Fruit fly (Drosophila melanogaster) whole organism, embryonic: Measurements from ENCODE around the gene armi.

Experiments used
- Atf-2 ChIP-seq: fragments of 200-800 bp; sonication (Bioruptor generic); optimal IDR thresholded peaks from 2 replicates; lab custom pipeline; 2016; ENCODE audit warnings: missing biosample characterization, missing genetic modification characterization
- BtbVII ChIP-seq: fragments of 200-800 bp; sonication (Bioruptor generic); optimal IDR thresholded peaks from 3 replicates; lab custom pipeline; 2017; ENCODE audit warnings: missing biosample characterization, mild to moderate bottlenecking, missing genetic modification characterization
- CG10979 ChIP-seq: fragments of 200-800 bp; sonication (Bioruptor generic); optimal IDR thresholded peaks from 2 replicates; lab custom pipeline; 2018; ENCODE audit warnings: missing biosample characterization, mild to moderate bottlenecking, missing genetic modification characterization, moderate library complexity
- CG11093 ChIP-seq: fragments of 200-800 bp; sonication (Bioruptor generic); IDR thresholded peaks from 3 replicates; pipeline ENCODE4 v1.3.6; 2022; ENCODE audit warnings: missing biosample characterization, missing genetic modification characterization
- CG11695 ChIP-seq: fragments of 200-800 bp; sonication (Bioruptor generic); IDR thresholded peaks from 3 replicates; pipeline ENCODE4 v1.3.6; 2022; ENCODE audit warnings: missing biosample characterization, missing genetic modification characterization
- CG1233 ChIP-seq: fragments of 200-800 bp; sonication (Bioruptor generic); optimal IDR thresholded peaks from 4 replicates; lab custom pipeline; 2018; ENCODE audit warnings: missing biosample characterization, mild to moderate bottlenecking, missing genetic modification characterization
- CG13624 ChIP-seq: fragments of 200-800 bp; sonication (Bioruptor generic); optimal IDR thresholded peaks from 2 replicates; lab custom pipeline; 2016; ENCODE audit warnings: missing biosample characterization, missing genetic modification characterization
- CG15514 ChIP-seq: fragments of 200-800 bp; sonication (Bioruptor generic); optimal IDR thresholded peaks from 3 replicates; lab custom pipeline; 2017; ENCODE audit warnings: missing biosample characterization, missing genetic modification characterization, mild to moderate bottlenecking, moderate library complexity, missing genetic modification reagents
- CG18619 ChIP-seq: fragments of 200-800 bp; sonication (Bioruptor generic); optimal IDR thresholded peaks from 3 replicates; lab custom pipeline; 2017; ENCODE audit warnings: missing biosample characterization, mild to moderate bottlenecking, missing genetic modification characterization
- CG2875 ChIP-seq: fragments of 200-800 bp; sonication (Bioruptor generic); optimal IDR thresholded peaks from 2 replicates; lab custom pipeline; 2017; ENCODE audit warnings: missing biosample characterization, mild to moderate bottlenecking, missing genetic modification characterization, missing genetic modification reagents
- CG3163 ChIP-seq: fragments of 200-800 bp; sonication (Bioruptor generic); optimal IDR thresholded peaks from 3 replicates; lab custom pipeline; 2016; ENCODE audit warnings: missing biosample characterization, missing genetic modification characterization
- CG33557 ChIP-seq: fragments of 200-800 bp; sonication (Bioruptor generic); optimal IDR thresholded peaks from 2 replicates; lab custom pipeline; 2019; ENCODE audit warnings: missing biosample characterization, mild to moderate bottlenecking, missing genetic modification characterization, moderate library complexity
- CG4360 ChIP-seq: fragments of 200-800 bp; sonication (Bioruptor generic); IDR thresholded peaks from 2 replicates; pipeline ENCODE4 v1.3.6; 2022; ENCODE audit warnings: missing biosample characterization, missing genetic modification characterization
- CG4424 ChIP-seq: fragments of 200-800 bp; sonication (Bioruptor generic); optimal IDR thresholded peaks from 3 replicates; lab custom pipeline; 2016; ENCODE audit warnings: missing biosample characterization, missing genetic modification characterization
- CG6175 ChIP-seq: fragments of 200-800 bp; sonication (Bioruptor generic); IDR thresholded peaks from 3 replicates; pipeline ENCODE4 v1.3.6; 2022; ENCODE audit warnings: missing biosample characterization, missing genetic modification characterization
- CG8765 ChIP-seq: fragments of 200-800 bp; sonication (Bioruptor generic); IDR thresholded peaks from 2 replicates; pipeline ENCODE4 v1.3.6; 2022; ENCODE audit warnings: missing biosample characterization, missing genetic modification characterization
- CG9609 ChIP-seq: fragments of 200-800 bp; sonication (Bioruptor generic); optimal IDR thresholded peaks from 3 replicates; lab custom pipeline; 2016; ENCODE audit warnings: missing biosample characterization, missing genetic modification characterization
- Chrac-16 ChIP-seq: fragments of 200-800 bp; sonication (Bioruptor generic); optimal IDR thresholded peaks from 3 replicates; lab custom pipeline; 2016; ENCODE audit warnings: missing biosample characterization, missing genetic modification characterization
- Dp ChIP-seq: fragments of 200-800 bp; sonication (Bioruptor generic); optimal IDR thresholded peaks from 2 replicates; lab custom pipeline; 2018; ENCODE audit warnings: missing biosample characterization, mild to moderate bottlenecking, missing genetic modification characterization, moderate library complexity
- Eip74EF ChIP-seq, 2 experiments: fragments of 200-800 bp in 1 of 2; fragments of >200 bp in 1 of 2; sonication (Bioruptor generic) in 1 of 2; optimal IDR thresholded peaks; 2 replicates each; lab custom pipeline; 2017 to 2019; ENCODE audit warnings: missing biosample characterization in 2 of 2, missing genetic modification characterization in 2 of 2, mild to moderate bottlenecking in 1 of 2, moderate library complexity in 1 of 2
- Hey ChIP-seq: fragments of 200-800 bp; sonication (Bioruptor generic); optimal IDR thresholded peaks from 3 replicates; lab custom pipeline; 2018; ENCODE audit warnings: missing biosample characterization, mild to moderate bottlenecking, missing genetic modification characterization
- HmgZ ChIP-seq: fragments of 200-800 bp; sonication (Bioruptor generic); optimal IDR thresholded peaks from 2 replicates; lab custom pipeline; 2018; ENCODE audit warnings: missing biosample characterization, mild to moderate bottlenecking, missing genetic modification characterization
- Hmx ChIP-seq: fragments of 200-800 bp; sonication (Bioruptor generic); optimal IDR thresholded peaks from 2 replicates; lab custom pipeline; 2016; ENCODE audit warnings: missing biosample characterization, missing genetic modification characterization
- Mes4 ChIP-seq: fragments of 200-800 bp; sonication (Bioruptor generic); optimal IDR thresholded peaks from 2 replicates; lab custom pipeline; 2016; ENCODE audit warnings: missing biosample characterization, missing genetic modification characterization
- Oli ChIP-seq: fragments of 200-800 bp; sonication (Bioruptor generic); optimal IDR thresholded peaks from 2 replicates; lab custom pipeline; 2018; ENCODE audit warnings: missing biosample characterization, mild to moderate bottlenecking, missing genetic modification characterization, moderate library complexity
- Sox100B ChIP-seq: fragments of 200-800 bp; sonication (Bioruptor generic); optimal IDR thresholded peaks from 3 replicates; lab custom pipeline; 2018; ENCODE audit warnings: missing biosample characterization, mild to moderate bottlenecking, missing genetic modification characterization
- Sox102F ChIP-seq: fragments of 200-800 bp; sonication (Bioruptor generic); optimal IDR thresholded peaks from 2 replicates; lab custom pipeline; 2018; ENCODE audit warnings: missing biosample characterization, mild to moderate bottlenecking, missing genetic modification characterization, moderate library complexity
- Trl ChIP-seq, 3 experiments: fragments of >200 bp in 2 of 3; fragments of 200-800 bp in 1 of 3; sonication (Bioruptor generic) in 1 of 3; optimal IDR thresholded peaks; 2 replicates in 1 of 3; 3 replicates in 2 of 3; lab custom pipeline; 2016 to 2017; ENCODE audit warnings: missing biosample characterization in 1 of 3, missing genetic modification characterization in 1 of 3
- ase ChIP-seq: fragments of 200-800 bp; sonication (Bioruptor generic); IDR thresholded peaks from 3 replicates; pipeline ENCODE4 v1.3.6; 2022; ENCODE audit warnings: missing biosample characterization, missing genetic modification characterization
- dati ChIP-seq: fragments of 200-800 bp; sonication (Bioruptor generic); IDR thresholded peaks from 2 replicates; pipeline ENCODE4 v1.3.6; 2022; ENCODE audit warnings: missing biosample characterization, missing genetic modification characterization
- dpn ChIP-seq, 2 experiments: fragments of 200-800 bp; sonication (Bioruptor generic); optimal IDR thresholded peaks; 3 replicates each; lab custom pipeline; 2016; ENCODE audit warnings: missing biosample characterization in 2 of 2, missing genetic modification characterization in 2 of 2
- fd64A ChIP-seq: fragments of 200-800 bp; sonication (Bioruptor generic); optimal IDR thresholded peaks from 3 replicates; lab custom pipeline; 2018; ENCODE audit warnings: missing biosample characterization, mild to moderate bottlenecking, missing genetic modification characterization
- ftz-f1 ChIP-seq: fragments of 200-800 bp; sonication (Bioruptor generic); optimal IDR thresholded peaks from 2 replicates; lab custom pipeline; 2016; ENCODE audit warnings: missing biosample characterization, missing genetic modification characterization
- gro ChIP-seq: fragments of 200-800 bp; sonication (Bioruptor generic); optimal IDR thresholded peaks from 2 replicates; lab custom pipeline; 2016; ENCODE audit warnings: missing biosample characterization, missing genetic modification characterization
- jumu ChIP-seq: fragments of 200-800 bp; sonication (Bioruptor generic); optimal IDR thresholded peaks from 3 replicates; lab custom pipeline; 2016; ENCODE audit warnings: missing biosample characterization, missing genetic modification characterization
- kni ChIP-seq: fragments of 200-800 bp; sonication (Bioruptor generic); optimal IDR thresholded peaks from 3 replicates; lab custom pipeline; 2017; ENCODE audit warnings: mild to moderate bottlenecking, missing biosample characterization, missing genetic modification reagents, missing genetic modification characterization
- lilli ChIP-seq: fragments of 200-800 bp; sonication (Bioruptor generic); optimal IDR thresholded peaks from 3 replicates; lab custom pipeline; 2016; ENCODE audit warnings: missing biosample characterization, missing genetic modification characterization
- nerfin-2 ChIP-seq: fragments of 200-800 bp; sonication (Bioruptor generic); IDR thresholded peaks from 2 replicates; pipeline ENCODE4 v1.3.6; 2022; ENCODE audit warnings: missing biosample characterization, missing genetic modification characterization; ENCODE audit not compliant: partially characterized antibody
- pita ChIP-seq: fragments of 200-800 bp; sonication (Bioruptor generic); optimal IDR thresholded peaks from 2 replicates; lab custom pipeline; 2017; ENCODE audit warnings: missing biosample characterization, mild to moderate bottlenecking, missing genetic modification characterization
- rib ChIP-seq: fragments of 200-800 bp; sonication (Bioruptor generic); IDR thresholded peaks from 2 replicates; pipeline ENCODE4 v1.3.6; 2022; ENCODE audit warnings: missing biosample characterization, missing genetic modification characterization
- ro ChIP-seq: fragments of 200-800 bp; sonication (Bioruptor generic); IDR thresholded peaks from 2 replicates; pipeline ENCODE4 v1.3.6; 2022; ENCODE audit warnings: missing biosample characterization, missing genetic modification characterization
- sens-2 ChIP-seq: fragments of 200-800 bp; sonication (Bioruptor generic); IDR thresholded peaks from 2 replicates; pipeline ENCODE4 v1.3.6; 2022; ENCODE audit warnings: missing biosample characterization, missing genetic modification characterization
- seq ChIP-seq: fragments of 200-800 bp; sonication (Bioruptor generic); IDR thresholded peaks from 2 replicates; pipeline ENCODE4 v1.3.6; 2022; ENCODE audit warnings: missing biosample characterization, missing genetic modification characterization
- sima ChIP-seq: fragments of 200-800 bp; sonication (Bioruptor generic); optimal IDR thresholded peaks from 2 replicates; lab custom pipeline; 2016; ENCODE audit warnings: missing biosample characterization, missing genetic modification characterization
- ssp ChIP-seq: fragments of 200-800 bp; sonication (Bioruptor generic); IDR thresholded peaks from 2 replicates; pipeline ENCODE4 v1.3.6; 2022; ENCODE audit warnings: missing biosample characterization, missing genetic modification characterization
- tgo ChIP-seq: fragments of 200-800 bp; sonication (Bioruptor generic); IDR thresholded peaks from 3 replicates; pipeline ENCODE4 v1.3.6; 2022; ENCODE audit warnings: missing biosample characterization, missing genetic modification characterization
- trem ChIP-seq: fragments of 200-800 bp; optimal IDR thresholded peaks from 3 replicates; lab custom pipeline; 2019; ENCODE audit warnings: missing biosample characterization, mild to moderate bottlenecking, missing genetic modification characterization, moderate library complexity
- trh ChIP-seq: fragments of 200-800 bp; sonication (Bioruptor generic); optimal IDR thresholded peaks from 2 replicates; lab custom pipeline; 2016; ENCODE audit warnings: missing biosample characterization, missing genetic modification characterization
- wek ChIP-seq: fragments of 200-800 bp; sonication (Bioruptor generic); optimal IDR thresholded peaks from 3 replicates; lab custom pipeline; 2018; ENCODE audit warnings: missing biosample characterization, mild to moderate bottlenecking, missing genetic modification characterization, moderate library complexity

The armi gene

dm6 chr3L:3432656-3433344 is 28.3 kb upstream of the armi start:
- TF ChIP-seq jumu (no peak), CG4424 (peak; percentile 70), CG33557 (no peak), rib (peak; percentile 62), ro (GFP tag; lab: Robert Waterston, UW) (peak; percentile 46; the same call in 1 of the 2 replicates), Eip74EF (GFP tag; optimal IDR thresholded peaks at IDR 0.05; lab: Kevin White, UChicago) (peak in 1 of 2 experiments; percentile 90), sens-2 (GFP tag; lab: Robert Waterston, UW) (peak; percentile 71), seq (GFP tag; lab: Robert Waterston, UW) (peak; percentile 78), Sox100B (GFP tag; lab: Kevin White, UChicago) (peak; percentile 74), gro (GFP tag; lab: Kevin White, UChicago) (peak; percentile 23), Oli (tag; lab: Kevin White, UChicago) (peak; percentile 91), CG10979 (tag; lab: Kevin White, UChicago) (peak; percentile 69), Sox102F (GFP tag; lab: Kevin White, UChicago) (peak; percentile 91), CG11093 (GFP tag; lab: Robert Waterston, UW) (peak; percentile 70; the same call in 2 of the 3 replicates), Hey (peak; percentile 50), CG1233 (GFP tag; lab: Kevin White, UChicago) (peak; percentile 64), nerfin-2 (GFP tag; lab: Robert Waterston, UW) (no peak), CG9609 (GFP tag; lab: Kevin White, UChicago) (peak; percentile 12), dati (GFP tag; lab: Robert Waterston, UW) (peak; percentile 36; the same call in 1 of the 2 replicates), CG15514 (peak; percentile 72), Mes4 (peak; percentile 29), CG3163 (GFP tag; lab: Kevin White, UChicago) (no peak), kni (GFP tag; lab: Kevin White, UChicago) (peak; percentile 25), pita (GFP tag; lab: Kevin White, UChicago) (no peak), CG4360 (GFP tag; lab: Robert Waterston, UW) (peak; percentile 39; the same call in 1 of the 2 replicates), lilli (peak; percentile 83), Chrac-16 (peak; percentile 68), ftz-f1 (peak; percentile 7), BtbVII (GFP tag; lab: Kevin White, UChicago) (peak; percentile 85), fd64A (peak; percentile 27), CG13624 (no peak), HmgZ (peak; percentile 82), tgo (GFP tag; lab: Robert Waterston, UW) (peak; percentile 86), Atf-2 (GFP tag; lab: Kevin White, UChicago) (peak; percentile 4), ase (GFP tag; lab: Robert Waterston, UW) (peak; percentile 73; the same call in 1 of the 3 replicates), trem (tag; lab: Kevin White, UChicago) (peak; percentile 38), ssp (GFP tag; lab: Robert Waterston, UW) (peak; percentile 72), dpn (GFP tag; optimal IDR thresholded peaks at IDR 0.05; lab: Kevin White, UChicago) (peak; percentile 52 to 85), CG2875 (GFP tag; lab: Kevin White, UChicago) (peak; percentile 36), Trl (optimal IDR thresholded peaks at IDR 0.05; lab: Kevin White, UChicago) (no peak), Trl (GFP tag; optimal IDR thresholded peaks at IDR 0.05; lab: Kevin White, UChicago) (no peak), sima (GFP tag; lab: Kevin White, UChicago) (no peak), CG18619 (peak; percentile 76), wek (GFP tag; lab: Kevin White, UChicago) (peak; percentile 35), CG11695 (GFP tag; lab: Robert Waterston, UW) (peak; percentile 82), CG6175 (GFP tag; lab: Robert Waterston, UW) (peak; percentile 36; the same call in 1 of the 3 replicates), trh (GFP tag; lab: Kevin White, UChicago) (peak; percentile 57), Dp (no peak), Hmx (no peak), CG8765 (GFP tag; lab: Robert Waterston, UW) (no peak)
